Worm (Caenorhabditis elegans) whole organism, L2 larva: Measurements from ENCODE around the gene mrpl-49.

Experiments
- C34F6.9 ChIP-seq: fragments of 150-350 bp; optimal IDR thresholded peaks from 2 replicates; lab custom pipeline; 2014; ENCODE audit warnings: missing biosample characterization, missing genetic modification characterization
- R02D3.7 ChIP-seq: fragments of 150-350 bp; optimal IDR thresholded peaks from 2 replicates; lab custom pipeline; 2014; ENCODE audit warnings: missing biosample characterization, missing genetic modification characterization
- alr-1 ChIP-seq: fragments of 150-350 bp; optimal IDR thresholded peaks from 2 replicates; lab custom pipeline; 2014; ENCODE audit warnings: missing biosample characterization, missing genetic modification characterization
- aly-2 ChIP-seq: fragments of 150-350 bp; optimal IDR thresholded peaks from 2 replicates; lab custom pipeline; 2014; ENCODE audit warnings: missing biosample characterization, missing genetic modification characterization
- blmp-1 ChIP-seq: sonication (generic microtip); optimal IDR thresholded peaks from 2 replicates; lab custom pipeline; 2017; ENCODE audit warnings: missing genetic modification characterization, mild to moderate bottlenecking, missing compliant biosample characterization, antibody characterized with exemption, moderate library complexity; ENCODE audit not compliant: insufficient read depth
- crh-2 ChIP-seq: sonication (generic microtip); optimal IDR thresholded peaks from 2 replicates; lab custom pipeline; 2017; ENCODE audit warnings: missing biosample characterization, missing genetic modification characterization
- dmd-4 ChIP-seq: sonication (generic microtip); optimal IDR thresholded peaks from 2 replicates; lab custom pipeline; 2017; ENCODE audit warnings: missing biosample characterization, missing genetic modification characterization
- elt-3 ChIP-seq: sonication (generic microtip); optimal IDR thresholded peaks from 2 replicates; lab custom pipeline; 2017; ENCODE audit warnings: missing biosample characterization, missing genetic modification characterization
- fos-1 ChIP-seq: fragments of 150-350 bp; optimal IDR thresholded peaks from 2 replicates; lab custom pipeline; 2014; ENCODE audit warnings: missing biosample characterization, missing genetic modification characterization
- gmeb-1 ChIP-seq: fragments of 150-350 bp; optimal IDR thresholded peaks from 2 replicates; lab custom pipeline; 2014; ENCODE audit warnings: missing biosample characterization, missing genetic modification characterization
- lin-13 ChIP-seq: fragments of 150-350 bp; optimal IDR thresholded peaks from 2 replicates; lab custom pipeline; 2014; ENCODE audit warnings: missing biosample characterization, missing genetic modification reagents, missing genetic modification characterization
- mab-5 ChIP-seq: fragments of 150-350 bp; optimal IDR thresholded peaks from 2 replicates; lab custom pipeline; 2014; ENCODE audit warnings: missing biosample characterization, missing genetic modification characterization
- mdl-1 ChIP-seq, 2 experiments: fragments of 150-350 bp in 1 of 2; sonication (generic microtip) in 1 of 2; optimal IDR thresholded peaks; 2 replicates each; lab custom pipeline; 2017; ENCODE audit warnings: missing biosample characterization in 2 of 2, missing genetic modification characterization in 2 of 2
- nhr-10 ChIP-seq: sonication (generic microtip); optimal IDR thresholded peaks from 2 replicates; lab custom pipeline; 2017; ENCODE audit warnings: missing biosample characterization, missing genetic modification characterization
- nhr-12 ChIP-seq: fragments of 150-350 bp; optimal IDR thresholded peaks from 2 replicates; lab custom pipeline; 2014; ENCODE audit warnings: missing biosample characterization, missing genetic modification characterization
- nhr-129 ChIP-seq: fragments of 150-350 bp; optimal IDR thresholded peaks from 2 replicates; lab custom pipeline; 2014; ENCODE audit warnings: missing biosample characterization, missing genetic modification characterization
- nhr-21 ChIP-seq: fragments of 150-350 bp; optimal IDR thresholded peaks from 2 replicates; lab custom pipeline; 2014; ENCODE audit warnings: missing biosample characterization, missing genetic modification characterization
- nhr-23 ChIP-seq: fragments of 150-350 bp; optimal IDR thresholded peaks from 2 replicates; lab custom pipeline; 2014; ENCODE audit warnings: missing biosample characterization, missing genetic modification reagents, missing genetic modification characterization
- nhr-237 ChIP-seq: fragments of 150-350 bp; optimal IDR thresholded peaks from 2 replicates; lab custom pipeline; 2014; ENCODE audit warnings: missing biosample characterization, missing genetic modification characterization
- sem-4 ChIP-seq: fragments of 150-350 bp; optimal IDR thresholded peaks from 2 replicates; lab custom pipeline; 2014; ENCODE audit warnings: missing biosample characterization, missing genetic modification reagents, missing genetic modification characterization
- skn-1 ChIP-seq: sonication (generic microtip); optimal IDR thresholded peaks from 2 replicates; lab custom pipeline; 2017; ENCODE audit warnings: missing biosample characterization, missing genetic modification characterization
- sma-3 ChIP-seq: sonication (generic microtip); optimal IDR thresholded peaks from 2 replicates; lab custom pipeline; 2016; ENCODE audit warnings: missing genetic modification reagents, missing genetic modification characterization, missing compliant biosample characterization
- sma-9 ChIP-seq, 2 experiments: fragments of 150-350 bp in 1 of 2; sonication (generic microtip) in 1 of 2; optimal IDR thresholded peaks; 2 replicates each; lab custom pipeline; 2014 to 2016; ENCODE audit warnings: missing genetic modification characterization in 2 of 2, mild to moderate bottlenecking in 1 of 2, missing biosample characterization in 1 of 2, missing compliant biosample characterization in 1 of 2, missing genetic modification reagents in 1 of 2, moderate library complexity in 1 of 2
- snpc-4 ChIP-seq: fragments of 150-350 bp; optimal IDR thresholded peaks from 2 replicates; lab custom pipeline; 2014; ENCODE audit warnings: missing biosample characterization, missing genetic modification characterization
- unc-39 ChIP-seq: fragments of 150-350 bp; optimal IDR thresholded peaks from 2 replicates; lab custom pipeline; 2014; ENCODE audit warnings: missing biosample characterization, missing genetic modification characterization
- unc-55 ChIP-seq: fragments of 150-350 bp; sonication (generic microtip); optimal IDR thresholded peaks from 3 replicates; lab custom pipeline; 2014; ENCODE audit warnings: missing biosample characterization, missing genetic modification reagents, missing genetic modification characterization
- zag-1 ChIP-seq: fragments of 150-350 bp; optimal IDR thresholded peaks from 2 replicates; lab custom pipeline; 2014; ENCODE audit warnings: missing biosample characterization, missing genetic modification characterization
- ztf-11 ChIP-seq: sonication (generic microtip); optimal IDR thresholded peaks from 2 replicates; lab custom pipeline; 2017; ENCODE audit warnings: missing biosample characterization, missing genetic modification characterization
- ztf-4 ChIP-seq: fragments of 150-350 bp; optimal IDR thresholded peaks from 2 replicates; lab custom pipeline; 2014; ENCODE audit warnings: missing biosample characterization, missing genetic modification characterization

The mrpl-49 gene

DNA sequence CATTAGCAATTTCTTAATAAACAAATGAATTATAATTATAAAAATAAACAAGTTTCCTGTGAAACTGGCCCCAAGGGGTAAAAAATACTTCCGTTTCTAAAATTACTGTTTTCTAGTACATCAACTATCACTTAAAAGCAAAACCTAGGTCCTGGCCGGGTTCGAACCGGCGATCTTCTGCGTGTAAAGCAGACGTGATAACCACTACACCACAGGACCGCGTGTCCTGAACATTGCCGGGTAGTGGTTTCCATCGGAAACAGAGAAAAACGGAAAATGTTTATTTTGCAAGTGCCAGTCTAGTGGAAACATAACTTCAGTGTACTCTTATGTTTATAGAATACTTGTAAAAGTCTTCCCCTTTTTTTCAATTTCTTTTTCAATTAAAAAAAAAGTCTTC lies 45.2 kb upstream of the mrpl-49 start:
- no peak for TF ChIP-seq nhr-23
- no peak for TF ChIP-seq nhr-12
- no peak for TF ChIP-seq sma-3
- no peak for TF ChIP-seq mdl-1 (tag; optimal IDR thresholded peaks at IDR 0.05; lab: Kevin White, UChicago)
- TF ChIP-seq fos-1 (tag; lab: Kevin White, UChicago), result peak; percentile 3
- no peak for TF ChIP-seq gmeb-1 (tag; lab: Kevin White, UChicago)
- TF ChIP-seq, all 48 proteins: peak for 1

DNA sequence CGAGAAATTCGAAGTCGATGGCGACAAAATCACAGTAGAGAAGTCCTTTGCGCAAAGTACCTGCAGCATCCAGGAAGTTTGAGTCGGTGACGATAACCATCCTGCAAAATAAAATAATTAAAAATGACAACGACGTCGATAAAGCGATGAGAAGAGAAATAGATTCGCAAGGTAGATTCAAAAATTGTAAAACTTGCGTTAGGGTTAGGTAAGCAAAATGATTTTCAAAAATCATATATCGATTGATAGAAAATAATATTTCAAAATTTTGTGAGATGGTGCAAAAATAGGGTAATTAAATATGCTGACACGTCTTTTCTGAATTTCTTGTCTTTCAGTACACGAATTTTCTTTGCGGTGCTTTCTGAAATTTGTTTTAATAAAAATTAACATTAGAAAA lies 33.3 kb upstream of the mrpl-49 start, which contains the start of gene parn-1:
parn-1 (minus strand) TSS at position 101 of the 400 bp plus-strand sequence.
- no peak for TF ChIP-seq mdl-1 (tag; optimal IDR thresholded peaks at IDR 0.05; lab: Kevin White, UChicago)
- TF ChIP-seq C34F6.9 (tag; lab: Kevin White, UChicago), result no peak
- no peak for TF ChIP-seq ztf-11 (tag; lab: Kevin White, UChicago)
- no peak for TF ChIP-seq blmp-1 (tag; lab: Kevin White, UChicago)
- TF ChIP-seq aly-2, result no peak
- no peak for TF ChIP-seq ztf-4 (tag; lab: Kevin White, UChicago)
- no peak for TF ChIP-seq nhr-129 (tag; lab: Kevin White, UChicago)

DNA sequence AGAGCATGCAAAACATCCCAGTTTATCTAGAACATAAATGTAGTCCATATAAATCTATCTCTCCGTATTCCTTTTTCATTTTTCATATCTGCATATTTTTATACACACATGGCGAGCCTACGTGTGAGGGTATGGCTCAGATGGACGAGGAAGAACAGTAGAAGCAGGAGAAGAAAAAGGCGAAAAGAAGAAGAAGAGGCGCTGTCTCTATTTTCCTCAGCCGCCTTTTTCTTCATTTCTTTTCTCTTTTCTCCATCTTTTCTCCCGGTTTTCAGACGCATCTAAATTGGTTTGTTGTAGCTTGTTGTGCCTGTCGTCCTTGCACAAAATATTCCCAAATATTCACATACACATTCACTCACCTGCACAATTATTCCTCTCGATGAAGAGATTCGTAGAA lies 32.5 kb upstream of the mrpl-49 start, which contains the start of gene K10C8.4:
K10C8.4 (plus strand) TSS at position 301 of the 400 bp plus-strand sequence.
- TF ChIP-seq C34F6.9 (tag; lab: Kevin White, UChicago) (peak; percentile 15), lin-13 (no peak), unc-55 (GFP tag; lab: Kevin White, UChicago) (peak; percentile 5), nhr-10 (tag; lab: Kevin White, UChicago) (no peak), elt-3 (tag; lab: Kevin White, UChicago) (no peak), mab-5 (no peak), dmd-4 (no peak), nhr-237 (tag; lab: Kevin White, UChicago) (no peak), sma-9 (GFP tag; optimal IDR thresholded peaks at IDR 0.05; lab: Kevin White, UChicago) (no peak), sma-9 (tag; optimal IDR thresholded peaks at IDR 0.05; lab: Kevin White, UChicago) (no peak)

DNA sequence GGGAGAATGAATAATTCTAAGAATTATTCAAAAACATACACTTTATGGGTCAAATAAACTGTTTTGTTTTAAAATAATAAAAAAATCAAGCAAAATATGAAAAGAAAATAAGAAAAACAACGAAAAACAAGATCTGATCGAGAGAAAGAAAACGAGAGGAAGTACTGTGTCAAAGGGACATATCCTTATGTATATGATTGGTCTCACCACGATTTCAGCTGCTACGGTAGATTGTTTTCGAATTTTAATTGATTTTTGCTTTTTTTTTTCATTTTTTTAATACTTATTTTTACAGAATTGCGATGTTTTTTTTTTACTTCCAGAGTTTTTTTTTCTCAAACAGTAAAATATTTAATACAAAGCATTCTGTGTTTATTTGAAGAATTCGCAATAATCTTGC lies 31.6 kb upstream of the mrpl-49 start:
- no peak for TF ChIP-seq mdl-1 (tag; optimal IDR thresholded peaks at IDR 0.05; lab: Kevin White, UChicago)
- no peak for TF ChIP-seq nhr-23
- no peak for TF ChIP-seq alr-1 (tag; lab: Kevin White, UChicago)

DNA sequence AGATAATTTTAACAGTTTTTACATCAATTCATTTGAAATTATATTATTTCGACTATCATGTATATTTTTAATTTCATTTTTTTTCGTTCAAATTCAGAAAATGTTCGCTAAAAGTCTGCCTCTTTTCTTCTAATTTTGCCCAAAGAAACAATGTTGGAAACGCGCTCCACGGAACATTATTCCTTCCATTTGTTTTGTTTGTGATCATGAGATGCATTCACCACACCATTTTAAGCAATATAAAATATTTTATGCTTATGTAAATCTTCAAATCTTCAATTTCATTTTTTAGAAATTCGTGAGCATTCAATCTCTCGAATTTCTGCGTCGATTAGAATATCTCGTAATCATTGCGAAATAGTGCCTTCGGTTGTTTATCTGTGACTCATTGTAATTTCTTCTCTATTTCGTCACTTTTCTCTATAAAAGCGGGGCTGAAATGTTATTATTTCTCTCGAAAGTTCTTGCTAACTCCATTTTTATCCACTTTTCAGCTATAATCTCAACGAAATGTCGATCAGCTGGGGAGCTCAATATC lies 31.0 kb upstream of the mrpl-49 start, which contains the start of gene istr-1:
istr-1 (plus strand) TSS at position 495 of the 538 bp plus-strand sequence.
- TF ChIP-seq fos-1 (tag; lab: Kevin White, UChicago), result peak; percentile 12
- TF ChIP-seq sem-4, result no peak
- no peak for TF ChIP-seq snpc-4 (tag; lab: Kevin White, UChicago)
- TF ChIP-seq unc-55 (GFP tag; lab: Kevin White, UChicago), result peak; percentile 34
- TF ChIP-seq R02D3.7 (tag; lab: Kevin White, UChicago), result no peak
- TF ChIP-seq nhr-129 (tag; lab: Kevin White, UChicago), result peak; percentile 33
- TF ChIP-seq skn-1, result peak; percentile 11
- TF ChIP-seq nhr-21 (tag; lab: Kevin White, UChicago), result no peak
- TF ChIP-seq C34F6.9 (tag; lab: Kevin White, UChicago), result peak; percentile 66

DNA sequence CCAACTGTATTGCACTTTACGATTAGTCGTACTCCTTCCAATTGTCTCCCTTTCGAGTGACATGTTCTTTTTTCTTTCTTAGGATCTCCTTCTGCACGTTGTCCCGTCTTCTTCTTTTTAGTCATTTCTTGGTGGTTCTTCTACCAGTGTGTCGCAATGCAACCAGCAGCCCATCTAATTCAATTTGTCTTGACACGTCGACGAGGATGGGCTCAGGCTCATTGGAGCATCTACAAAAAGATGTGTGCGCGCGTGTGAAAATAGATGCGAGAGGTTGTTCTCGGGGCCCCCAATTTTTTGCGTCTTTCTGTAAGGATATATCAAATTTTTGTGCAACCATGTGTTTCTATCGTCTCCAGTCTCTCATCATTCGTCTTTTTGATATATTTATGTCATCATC lies 26.8 kb upstream of the mrpl-49 start:
- TF ChIP-seq unc-39 (tag; lab: Kevin White, UChicago), result no peak
- TF ChIP-seq crh-2 (tag; lab: Kevin White, UChicago), result peak; percentile 47
- peak; percentile 48 for TF ChIP-seq zag-1 (tag; lab: Kevin White, UChicago)
- TF ChIP-seq, all 48 proteins: peak for 2

DNA sequence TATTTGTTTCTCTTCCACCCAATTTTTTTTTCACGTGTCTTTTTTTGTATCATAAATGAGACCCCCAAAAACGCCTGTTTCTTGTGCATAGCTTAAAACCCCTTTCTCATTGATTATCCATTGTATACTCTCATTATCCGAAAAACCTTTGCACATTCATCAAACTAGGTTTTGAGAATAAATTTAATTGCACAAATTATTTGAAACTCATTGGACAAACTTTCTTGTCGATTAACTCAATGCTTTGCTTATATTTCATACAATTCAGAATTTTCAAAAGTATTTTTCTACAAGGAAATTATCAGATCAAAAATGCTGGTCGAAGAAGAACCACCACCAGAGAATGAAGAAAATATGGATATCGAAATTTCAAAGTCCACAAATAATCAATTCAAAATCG lies 24.4 kb upstream of the mrpl-49 start, which contains the start of gene R11D1.1:
R11D1.1 (plus strand) TSS at position 301 of the 400 bp plus-strand sequence.
- TF ChIP-seq R02D3.7 (tag; lab: Kevin White, UChicago), result no peak
- TF ChIP-seq, all 48 proteins: peak for 0
